Worm (Caenorhabditis elegans): ENCODE measurements around the gene plc-1.

The plc-1 gene

ce11 chrX:10838550-10838949 lies at the start of gene plc-1:
Gene plc-1 (minus strand): TSS chrX:10838650.
- TF ChIP-seq ceh-2 (tag; optimal IDR thresholded peaks at IDR 0.05) (no peak), rnt-1 (tag; optimal IDR thresholded peaks at IDR 0.05) (no peak), ceh-14 (tag; optimal IDR thresholded peaks at IDR 0.05) (no peak), syd-9 (tag; optimal IDR thresholded peaks at IDR 0.05) (no peak)

- TF ChIP-seq pax-1 (tag; optimal IDR thresholded peaks at IDR 0.05) = no peak
These were observed 49.8 kb upstream of the plc-1 start, which contains the start of gene F47B10.6 for ce11 chrX:10888201-10888600. Gene F47B10.6 (plus strand): TSS chrX:10888501.

ce11 chrX:10885872-10886271 lies 47.4 kb upstream of the plc-1 start, which contains the start of gene T21E8.5:
Gene T21E8.5 (plus strand): TSS chrX:10886172.
- no peak for TF ChIP-seq K09A11.1 (tag; optimal IDR thresholded peaks at IDR 0.05; ENCODE audit: insufficient read depth)
- TF ChIP-seq sox-2 (GFP tag; IDR thresholded peaks at IDR 0.05) = no peak
- TF ChIP-seq odd-2 (tag; optimal IDR thresholded peaks at IDR 0.05) = no peak

ce11 chrX:10883203-10883602 lies 44.8 kb upstream of the plc-1 start, which contains the start of gene T21E8.7:
Gene T21E8.7 (plus strand): TSS chrX:10883503.
- TF ChIP-seq fkh-10 (GFP tag; optimal IDR thresholded peaks at IDR 0.05) (no peak), lim-6 (tag; optimal IDR thresholded peaks at IDR 0.05) (no peak), ceh-48 (tag; optimal IDR thresholded peaks at IDR 0.05) (no peak), C08G9.2 (tag; optimal IDR thresholded peaks at IDR 0.05) (no peak), pax-1 (tag; optimal IDR thresholded peaks at IDR 0.05) (no peak), ceh-45 (GFP tag; IDR thresholded peaks at IDR 0.05) (no peak), hlh-8 (tag; optimal IDR thresholded peaks at IDR 0.05) (no peak), pag-3 (tag; optimal IDR thresholded peaks at IDR 0.05; ENCODE audit: borderline replicate concordance) (no peak), ref-2 (tag; optimal IDR thresholded peaks at IDR 0.05) (no peak), zip-5 (tag; optimal IDR thresholded peaks at IDR 0.05) (no peak), tbx-2 (tag; optimal IDR thresholded peaks at IDR 0.05) (no peak), unc-42 (tag; optimal IDR thresholded peaks at IDR 0.05) (no peak), nhr-232 (tag; optimal IDR thresholded peaks at IDR 0.05) (no peak), ceh-30 (tag; optimal IDR thresholded peaks at IDR 0.05) (no peak), lin-11 (tag; optimal IDR thresholded peaks at IDR 0.05) (no peak), ceh-34 (tag; optimal IDR thresholded peaks at IDR 0.05) (no peak), ceh-18 (tag; optimal IDR thresholded peaks at IDR 0.05) (no peak), dve-1 (tag; optimal IDR thresholded peaks at IDR 0.05) (no peak), hlh-13 (GFP tag; optimal IDR thresholded peaks at IDR 0.05) (no peak)

ce11 chrX:10881984-10882383 lies 43.5 kb upstream of the plc-1 start, which contains the start of gene T21E8.6:
Gene T21E8.6 (plus strand): TSS chrX:10882284.
- TF ChIP-seq F13H6.1 (tag; optimal IDR thresholded peaks at IDR 0.05) (no peak), elt-2 (tag; optimal IDR thresholded peaks at IDR 0.05) (no peak), nhr-232 (tag; optimal IDR thresholded peaks at IDR 0.05) (no peak)

ce11 chrX:10880509-10880908 lies 42.1 kb upstream of the plc-1 start, which contains the start of gene T21E8.4:
Gene T21E8.4 (plus strand): TSS chrX:10880809.
- no peak for TF ChIP-seq F13H6.1 (tag; optimal IDR thresholded peaks at IDR 0.05)
- TF ChIP-seq fkh-10 (GFP tag; optimal IDR thresholded peaks at IDR 0.05) = no peak
- TF ChIP-seq elt-2 (tag; optimal IDR thresholded peaks at IDR 0.05) = no peak
- no peak for TF ChIP-seq unc-3 (GFP tag; conservative IDR thresholded peaks at IDR 0.05)
- no peak for TF ChIP-seq unc-3 (tag; optimal IDR thresholded peaks at IDR 0.05)
- TF ChIP-seq zip-5 (tag; optimal IDR thresholded peaks at IDR 0.05) = no peak
- TF ChIP-seq dmd-4 (tag; optimal IDR thresholded peaks at IDR 0.05; ENCODE audit: borderline replicate concordance) = no peak
- TF ChIP-seq pax-1 (tag; optimal IDR thresholded peaks at IDR 0.05) = no peak
- no peak for TF ChIP-seq ceh-9 (tag; optimal IDR thresholded peaks at IDR 0.05)
- no peak for TF ChIP-seq K02D7.2 (tag; optimal IDR thresholded peaks at IDR 0.05)
- TF ChIP-seq ahr-1 (tag; optimal IDR thresholded peaks at IDR 0.05) = no peak
- TF ChIP-seq mec-3 (tag; optimal IDR thresholded peaks at IDR 0.05; ENCODE audit: borderline replicate concordance) = no peak
- TF ChIP-seq lim-6 (tag; optimal IDR thresholded peaks at IDR 0.05) = no peak
- no peak for TF ChIP-seq ceh-45 (GFP tag; IDR thresholded peaks at IDR 0.05)
- TF ChIP-seq unc-55 (GFP tag; optimal IDR thresholded peaks at IDR 0.05) = no peak
- TF ChIP-seq pqm-1 (tag; optimal IDR thresholded peaks at IDR 0.05) = no peak
- TF ChIP-seq unc-42 (tag; optimal IDR thresholded peaks at IDR 0.05) = no peak
- TF ChIP-seq eyg-1 (tag; optimal IDR thresholded peaks at IDR 0.05) = no peak

All from whole organism, late embryonic.